Worm (Caenorhabditis elegans) whole organism, L2 larva: ENCODE measurements around the gene glb-29.

Experiments used
- C34F6.9 ChIP-seq: fragments of 150-350 bp; optimal IDR thresholded peaks from 2 replicates; lab custom pipeline; 2014; ENCODE audit warnings: missing biosample characterization, missing genetic modification characterization
- F13H6.1 ChIP-seq: sonication (generic microtip); optimal IDR thresholded peaks from 2 replicates; lab custom pipeline; 2016; ENCODE audit warnings: missing genetic modification characterization, missing compliant biosample characterization
- R02D3.7 ChIP-seq: fragments of 150-350 bp; optimal IDR thresholded peaks from 2 replicates; lab custom pipeline; 2014; ENCODE audit warnings: missing biosample characterization, missing genetic modification characterization
- Y55F3AM.14 ChIP-seq: fragments of 200-800 bp; sonication (Bioruptor generic); optimal IDR thresholded peaks from 2 replicates; lab custom pipeline; 2018; ENCODE audit warnings: mild to moderate bottlenecking, missing genetic modification characterization, missing compliant biosample characterization
- ZK546.5 ChIP-seq: sonication (generic microtip); optimal IDR thresholded peaks from 2 replicates; lab custom pipeline; 2017; ENCODE audit warnings: missing biosample characterization, missing genetic modification characterization
- alr-1 ChIP-seq: fragments of 150-350 bp; optimal IDR thresholded peaks from 2 replicates; lab custom pipeline; 2014; ENCODE audit warnings: missing biosample characterization, missing genetic modification characterization
- aly-2 ChIP-seq: fragments of 150-350 bp; optimal IDR thresholded peaks from 2 replicates; lab custom pipeline; 2014; ENCODE audit warnings: missing biosample characterization, missing genetic modification characterization
- ama-1 ChIP-seq: fragments of 150-350 bp; optimal IDR thresholded peaks from 2 replicates; lab custom pipeline; 2018; ENCODE audit warnings: inconsistent platforms
- blmp-1 ChIP-seq: sonication (generic microtip); optimal IDR thresholded peaks from 2 replicates; lab custom pipeline; 2017; ENCODE audit warnings: missing genetic modification characterization, mild to moderate bottlenecking, missing compliant biosample characterization, antibody characterized with exemption, moderate library complexity; ENCODE audit not compliant: insufficient read depth
- ceh-16 ChIP-seq: fragments of 150-350 bp; optimal IDR thresholded peaks from 2 replicates; lab custom pipeline; 2014; ENCODE audit warnings: missing biosample characterization, missing genetic modification characterization
- ceh-82 ChIP-seq: fragments of 150-350 bp; optimal IDR thresholded peaks from 2 replicates; lab custom pipeline; 2014; ENCODE audit warnings: missing biosample characterization, missing genetic modification characterization
- crh-2 ChIP-seq: sonication (generic microtip); optimal IDR thresholded peaks from 2 replicates; lab custom pipeline; 2017; ENCODE audit warnings: missing biosample characterization, missing genetic modification characterization
- dmd-4 ChIP-seq: sonication (generic microtip); optimal IDR thresholded peaks from 2 replicates; lab custom pipeline; 2017; ENCODE audit warnings: missing biosample characterization, missing genetic modification characterization
- egl-27 ChIP-seq: sonication (generic microtip); optimal IDR thresholded peaks from 3 replicates; lab custom pipeline; 2017; ENCODE audit warnings: missing biosample characterization, missing genetic modification reagents, missing genetic modification characterization
- elt-1 ChIP-seq: fragments of 150-350 bp; optimal IDR thresholded peaks from 2 replicates; lab custom pipeline; 2014; ENCODE audit warnings: missing biosample characterization, missing genetic modification characterization
- elt-3 ChIP-seq: sonication (generic microtip); optimal IDR thresholded peaks from 2 replicates; lab custom pipeline; 2017; ENCODE audit warnings: missing biosample characterization, missing genetic modification characterization
- fos-1 ChIP-seq: fragments of 150-350 bp; optimal IDR thresholded peaks from 2 replicates; lab custom pipeline; 2014; ENCODE audit warnings: missing biosample characterization, missing genetic modification characterization
- gmeb-1 ChIP-seq: fragments of 150-350 bp; optimal IDR thresholded peaks from 2 replicates; lab custom pipeline; 2014; ENCODE audit warnings: missing biosample characterization, missing genetic modification characterization
- lin-11 ChIP-seq: fragments of 150-350 bp; sonication (generic microtip); optimal IDR thresholded peaks from 2 replicates; lab custom pipeline; 2014; ENCODE audit warnings: missing biosample characterization, missing genetic modification characterization, inconsistent platforms, mixed read lengths
- lin-13 ChIP-seq: fragments of 150-350 bp; optimal IDR thresholded peaks from 2 replicates; lab custom pipeline; 2014; ENCODE audit warnings: missing biosample characterization, missing genetic modification reagents, missing genetic modification characterization
- lin-39 ChIP-seq: fragments of 150-350 bp; optimal IDR thresholded peaks from 2 replicates; lab custom pipeline; 2014; ENCODE audit warnings: missing biosample characterization, missing genetic modification reagents, missing genetic modification characterization
- lsy-2 ChIP-seq, 2 experiments: fragments of 150-350 bp in 1 of 2; sonication (generic microtip) in 1 of 2; optimal IDR thresholded peaks; 2 replicates each; lab custom pipeline; 2014 to 2017; ENCODE audit warnings: missing biosample characterization in 2 of 2, missing genetic modification characterization in 2 of 2
- mab-5 ChIP-seq: fragments of 150-350 bp; optimal IDR thresholded peaks from 2 replicates; lab custom pipeline; 2014; ENCODE audit warnings: missing biosample characterization, missing genetic modification characterization
- mbf-1 ChIP-seq: sonication (generic microtip); optimal IDR thresholded peaks from 2 replicates; lab custom pipeline; 2017; ENCODE audit warnings: missing biosample characterization, missing genetic modification characterization
- mdl-1 ChIP-seq, 2 experiments: fragments of 150-350 bp in 1 of 2; sonication (generic microtip) in 1 of 2; optimal IDR thresholded peaks; 2 replicates each; lab custom pipeline; 2017; ENCODE audit warnings: missing biosample characterization in 2 of 2, missing genetic modification characterization in 2 of 2
- nhr-10 ChIP-seq: sonication (generic microtip); optimal IDR thresholded peaks from 2 replicates; lab custom pipeline; 2017; ENCODE audit warnings: missing biosample characterization, missing genetic modification characterization
- nhr-11 ChIP-seq: fragments of 150-350 bp; optimal IDR thresholded peaks from 2 replicates; lab custom pipeline; 2014; ENCODE audit warnings: missing biosample characterization, missing genetic modification characterization
- nhr-12 ChIP-seq: fragments of 150-350 bp; optimal IDR thresholded peaks from 2 replicates; lab custom pipeline; 2014; ENCODE audit warnings: missing biosample characterization, missing genetic modification characterization
- nhr-129 ChIP-seq: fragments of 150-350 bp; optimal IDR thresholded peaks from 2 replicates; lab custom pipeline; 2014; ENCODE audit warnings: missing biosample characterization, missing genetic modification characterization
- nhr-21 ChIP-seq: fragments of 150-350 bp; optimal IDR thresholded peaks from 2 replicates; lab custom pipeline; 2014; ENCODE audit warnings: missing biosample characterization, missing genetic modification characterization
- nhr-23 ChIP-seq: fragments of 150-350 bp; optimal IDR thresholded peaks from 2 replicates; lab custom pipeline; 2014; ENCODE audit warnings: missing biosample characterization, missing genetic modification reagents, missing genetic modification characterization
- nhr-237 ChIP-seq: fragments of 150-350 bp; optimal IDR thresholded peaks from 2 replicates; lab custom pipeline; 2014; ENCODE audit warnings: missing biosample characterization, missing genetic modification characterization
- nhr-25 ChIP-seq: fragments of 150-350 bp; sonication (generic microtip); optimal IDR thresholded peaks from 3 replicates; lab custom pipeline; 2014; ENCODE audit warnings: missing biosample characterization, missing genetic modification characterization
- nhr-6 ChIP-seq: fragments of 150-350 bp; optimal IDR thresholded peaks from 2 replicates; lab custom pipeline; 2014; ENCODE audit warnings: missing biosample characterization, missing genetic modification characterization
- nhr-77 ChIP-seq: fragments of 150-350 bp; optimal IDR thresholded peaks from 2 replicates; lab custom pipeline; 2014; ENCODE audit warnings: missing biosample characterization, missing genetic modification characterization
- peb-1 ChIP-seq: fragments of 150-350 bp; optimal IDR thresholded peaks from 2 replicates; lab custom pipeline; 2014; ENCODE audit warnings: missing biosample characterization, missing genetic modification characterization
- sem-4 ChIP-seq: fragments of 150-350 bp; optimal IDR thresholded peaks from 2 replicates; lab custom pipeline; 2014; ENCODE audit warnings: missing biosample characterization, missing genetic modification reagents, missing genetic modification characterization
- skn-1 ChIP-seq: sonication (generic microtip); optimal IDR thresholded peaks from 2 replicates; lab custom pipeline; 2017; ENCODE audit warnings: missing biosample characterization, missing genetic modification characterization
- sma-3 ChIP-seq: sonication (generic microtip); optimal IDR thresholded peaks from 2 replicates; lab custom pipeline; 2016; ENCODE audit warnings: missing genetic modification reagents, missing genetic modification characterization, missing compliant biosample characterization
- sma-9 ChIP-seq, 2 experiments: fragments of 150-350 bp in 1 of 2; sonication (generic microtip) in 1 of 2; optimal IDR thresholded peaks; 2 replicates each; lab custom pipeline; 2014 to 2016; ENCODE audit warnings: missing genetic modification characterization in 2 of 2, mild to moderate bottlenecking in 1 of 2, missing biosample characterization in 1 of 2, missing compliant biosample characterization in 1 of 2, missing genetic modification reagents in 1 of 2, moderate library complexity in 1 of 2
- snpc-4 ChIP-seq: fragments of 150-350 bp; optimal IDR thresholded peaks from 2 replicates; lab custom pipeline; 2014; ENCODE audit warnings: missing biosample characterization, missing genetic modification characterization
- unc-39 ChIP-seq: fragments of 150-350 bp; optimal IDR thresholded peaks from 2 replicates; lab custom pipeline; 2014; ENCODE audit warnings: missing biosample characterization, missing genetic modification characterization
- unc-55 ChIP-seq: fragments of 150-350 bp; sonication (generic microtip); optimal IDR thresholded peaks from 3 replicates; lab custom pipeline; 2014; ENCODE audit warnings: missing biosample characterization, missing genetic modification reagents, missing genetic modification characterization
- unc-62 ChIP-seq: fragments of 150-350 bp; optimal IDR thresholded peaks from 2 replicates; lab custom pipeline; 2014; ENCODE audit warnings: missing biosample characterization, missing genetic modification reagents, missing genetic modification characterization
- zag-1 ChIP-seq: fragments of 150-350 bp; optimal IDR thresholded peaks from 2 replicates; lab custom pipeline; 2014; ENCODE audit warnings: missing biosample characterization, missing genetic modification characterization
- ztf-1 ChIP-seq: fragments of 200-800 bp; sonication (Bioruptor generic); conservative IDR thresholded peaks from 2 replicates; pipeline ENCODE4 v1.3.6; 2022; ENCODE audit warnings: missing genetic modification characterization, missing compliant biosample characterization
- ztf-11 ChIP-seq: sonication (generic microtip); optimal IDR thresholded peaks from 2 replicates; lab custom pipeline; 2017; ENCODE audit warnings: missing biosample characterization, missing genetic modification characterization
- ztf-4 ChIP-seq: fragments of 150-350 bp; optimal IDR thresholded peaks from 2 replicates; lab custom pipeline; 2014; ENCODE audit warnings: missing biosample characterization, missing genetic modification characterization

Gene glb-29

DNA sequence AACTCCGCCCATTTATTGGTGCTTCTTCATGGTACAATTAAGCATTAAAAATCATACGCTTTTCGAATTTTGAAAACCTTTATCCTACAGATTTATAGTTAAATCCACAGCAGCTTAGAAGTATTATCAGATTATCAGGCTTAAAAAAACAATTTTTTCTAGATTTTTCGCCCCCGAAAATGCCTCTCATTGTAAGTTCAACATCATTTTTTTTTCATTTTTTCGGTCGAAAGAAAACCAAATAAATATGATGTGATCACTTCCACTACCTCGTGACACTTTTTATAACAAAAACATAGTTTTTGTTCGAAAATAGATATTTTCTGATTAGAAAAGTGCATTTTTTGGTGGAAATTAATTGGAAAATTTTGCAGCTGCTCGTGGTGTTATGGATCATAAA, 32.2 kb downstream of the glb-29 start:
- TF ChIP-seq ztf-4 (no peak), ZK546.5 (tag; lab: Kevin White, UChicago) (no peak), lin-13 (GFP tag; lab: Kevin White, UChicago) (no peak), fos-1 (tag; lab: Kevin White, UChicago) (no peak), R02D3.7 (tag; lab: Kevin White, UChicago) (no peak), elt-1 (tag; lab: Kevin White, UChicago) (no peak), zag-1 (tag; lab: Kevin White, UChicago) (no peak), nhr-237 (tag; lab: Kevin White, UChicago) (no peak), gmeb-1 (tag; lab: Kevin White, UChicago) (no peak), skn-1 (no peak), ztf-1 (GFP tag; lab: Robert Waterston, UW) (no peak), ama-1 (lab: Kevin White, UChicago) (no peak), sma-3 (no peak), alr-1 (tag; lab: Kevin White, UChicago) (no peak), lsy-2 (tag; optimal IDR thresholded peaks at IDR 0.05; lab: Kevin White, UChicago) (no peak), nhr-6 (tag; lab: Kevin White, UChicago) (no peak), dmd-4 (tag; lab: Kevin White, UChicago) (no peak)

DNA sequence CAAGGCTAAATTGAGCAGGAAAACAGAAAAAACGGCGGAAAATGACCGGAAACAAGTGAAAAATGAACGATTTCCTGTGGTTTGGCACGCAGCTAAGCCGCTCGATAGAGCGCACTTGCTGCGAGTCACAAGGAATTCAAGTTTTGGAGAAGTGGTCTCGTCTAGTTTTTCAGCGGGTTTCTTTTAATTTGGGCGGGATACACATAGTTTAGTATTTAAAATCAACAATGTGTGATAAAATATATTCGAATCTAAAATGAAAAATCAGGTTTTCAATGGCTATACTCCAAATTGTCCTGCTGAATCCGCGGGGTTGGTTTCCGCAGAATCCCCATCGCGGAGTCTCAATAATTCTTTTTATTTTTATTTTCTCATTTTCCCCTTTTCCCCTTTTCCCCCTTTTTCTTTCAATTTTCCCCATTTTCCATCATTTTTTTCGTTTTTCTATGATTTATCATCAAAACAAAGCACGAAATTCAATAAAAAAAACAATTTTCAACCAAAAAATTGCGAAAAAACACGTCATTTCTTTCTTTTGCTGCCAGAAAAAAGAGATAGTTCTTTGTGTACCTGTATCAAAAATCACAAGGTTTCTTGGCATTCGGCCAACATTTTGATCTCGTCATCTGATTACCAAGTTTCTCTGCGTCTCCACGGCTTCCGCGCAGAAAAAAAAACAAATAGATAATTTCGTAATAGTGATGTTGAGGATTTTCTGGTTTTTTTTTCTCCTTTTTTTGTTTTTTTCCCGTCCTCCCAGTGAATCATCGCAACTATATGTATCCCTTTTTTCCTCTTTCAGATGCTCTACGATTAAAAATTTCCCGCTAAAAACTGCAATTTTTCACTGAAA, 33.5 kb downstream of the glb-29 start, which contains the start of gene ippk-1:
Gene ippk-1, plus strand, starts transcription at position 803 of the 853 bp plus-strand sequence.
- no peak for TF ChIP-seq unc-62
- no peak for TF ChIP-seq nhr-12
- no peak for TF ChIP-seq R02D3.7 (tag; lab: Kevin White, UChicago)
- no peak for TF ChIP-seq aly-2 (tag; lab: Kevin White, UChicago)
- TF ChIP-seq nhr-10: no peak
- no peak for TF ChIP-seq mab-5 (tag; lab: Kevin White, UChicago)
- no peak for TF ChIP-seq nhr-237 (tag; lab: Kevin White, UChicago)
- TF ChIP-seq ceh-16 (tag; lab: Kevin White, UChicago): no peak
- no peak for TF ChIP-seq peb-1 (tag; lab: Kevin White, UChicago)
- TF ChIP-seq dmd-4 (tag; lab: Kevin White, UChicago): no peak
- no peak for TF ChIP-seq elt-3 (tag; lab: Kevin White, UChicago)
- no peak for TF ChIP-seq nhr-23 (tag; lab: Kevin White, UChicago)
- no peak for TF ChIP-seq blmp-1 (tag; lab: Kevin White, UChicago)
- peak; percentile 25 for TF ChIP-seq ama-1 (lab: Kevin White, UChicago)
- TF ChIP-seq nhr-25 (tag; lab: Kevin White, UChicago): peak; percentile 62
- peak; percentile 65 for TF ChIP-seq unc-55
- no peak for TF ChIP-seq nhr-77
- TF ChIP-seq nhr-11 (tag; lab: Kevin White, UChicago): no peak
- TF ChIP-seq ceh-82 (tag; lab: Kevin White, UChicago): no peak
- TF ChIP-seq lin-13 (GFP tag; lab: Kevin White, UChicago): peak; percentile 39
- TF ChIP-seq ztf-4: no peak
- TF ChIP-seq F13H6.1 (tag; lab: Kevin White, UChicago): peak; percentile 83
- TF ChIP-seq sem-4: no peak
- no peak for TF ChIP-seq alr-1 (tag; lab: Kevin White, UChicago)
- TF ChIP-seq unc-39 (tag; lab: Kevin White, UChicago): no peak
- no peak for TF ChIP-seq ztf-1 (GFP tag; lab: Robert Waterston, UW)
- TF ChIP-seq mbf-1 (tag; lab: Kevin White, UChicago): no peak
- TF ChIP-seq ztf-11 (tag; lab: Kevin White, UChicago): no peak
- peak; percentile 33 for TF ChIP-seq fos-1 (tag; lab: Kevin White, UChicago)
- no peak for TF ChIP-seq egl-27 (tag; lab: Kevin White, UChicago)
- TF ChIP-seq sma-9 (GFP tag; optimal IDR thresholded peaks at IDR 0.05; lab: Kevin White, UChicago): peak; percentile 52
- no peak for TF ChIP-seq sma-9 (tag; optimal IDR thresholded peaks at IDR 0.05; lab: Kevin White, UChicago)
- no peak for TF ChIP-seq mdl-1 (tag; optimal IDR thresholded peaks at IDR 0.05; lab: Kevin White, UChicago)
- TF ChIP-seq sma-3: peak; percentile 64
- peak; percentile 64 for TF ChIP-seq nhr-129
- peak; percentile 26 for TF ChIP-seq nhr-21 (tag; lab: Kevin White, UChicago)
- no peak for TF ChIP-seq ZK546.5 (tag; lab: Kevin White, UChicago)
- TF ChIP-seq gmeb-1 (tag; lab: Kevin White, UChicago): peak; percentile 33
- no peak for TF ChIP-seq snpc-4 (tag; lab: Kevin White, UChicago)
- no peak for TF ChIP-seq skn-1
- TF ChIP-seq C34F6.9 (tag; lab: Kevin White, UChicago): peak; percentile 71
- TF ChIP-seq lsy-2 (tag; optimal IDR thresholded peaks at IDR 0.05; lab: Kevin White, UChicago): peak; percentile 50 to 64
- TF ChIP-seq nhr-6 (tag; lab: Kevin White, UChicago): no peak
- TF ChIP-seq lin-39: no peak
- no peak for TF ChIP-seq Y55F3AM.14 (GFP tag; lab: Kevin White, UChicago)
- no peak for TF ChIP-seq zag-1 (tag; lab: Kevin White, UChicago)
- no peak for TF ChIP-seq elt-1 (tag; lab: Kevin White, UChicago)
- peak; percentile 13 for TF ChIP-seq lin-11 (tag; lab: Kevin White, UChicago)
- TF ChIP-seq crh-2 (tag; lab: Kevin White, UChicago): peak; percentile 58
